Fruit fly (Drosophila melanogaster) whole organism, embryonic: ENCODE results near the gene AGO2.
A peak's percentile ranks its signal among the peaks of the same experiment; 100 is the strongest.

Source experiments
- Aef1 ChIP-seq: fragments of 200-800 bp; sonication (Bioruptor generic); IDR thresholded peaks from 3 replicates; pipeline ENCODE4 v1.3.6; 2022; ENCODE audit warnings: missing biosample characterization, missing genetic modification characterization
- Antp ChIP-seq: fragments of 200-800 bp; sonication (Bioruptor generic); optimal IDR thresholded peaks from 3 replicates; lab custom pipeline; 2016; ENCODE audit warnings: missing biosample characterization, missing genetic modification characterization
- Atf3 ChIP-seq: fragments of 200-800 bp; sonication (Bioruptor generic); optimal IDR thresholded peaks from 3 replicates; lab custom pipeline; 2016; ENCODE audit warnings: missing biosample characterization, missing genetic modification characterization
- Atf6 ChIP-seq: fragments of 200-800 bp; sonication (Bioruptor generic); IDR thresholded peaks from 2 replicates; pipeline ENCODE4 v1.3.6; 2022; ENCODE audit warnings: missing biosample characterization, missing genetic modification characterization
- Awh ChIP-seq: fragments of 200-800 bp; sonication (Bioruptor generic); IDR thresholded peaks from 2 replicates; pipeline ENCODE4, ENCODE4 v1.3.6; 2022; ENCODE audit warnings: missing biosample characterization, missing genetic modification characterization
- B-H2 ChIP-seq: fragments of 200-800 bp; sonication (Bioruptor generic); optimal IDR thresholded peaks from 2 replicates; lab custom pipeline; 2018; ENCODE audit warnings: missing biosample characterization, mild to moderate bottlenecking, missing genetic modification characterization
- Blimp-1 ChIP-seq: fragments of 200-800 bp; sonication (Bioruptor generic); optimal IDR thresholded peaks from 3 replicates; lab custom pipeline; 2018; ENCODE audit warnings: missing biosample characterization, missing genetic modification characterization, mild to moderate bottlenecking, moderate library complexity, missing genetic modification reagents
- CG10543 ChIP-seq: fragments of 200-800 bp; sonication (Bioruptor generic); optimal IDR thresholded peaks from 3 replicates; lab custom pipeline; 2017; ENCODE audit warnings: missing biosample characterization, mild to moderate bottlenecking, missing genetic modification characterization, moderate library complexity
- CG12299 ChIP-seq: fragments of 200-800 bp; sonication (Bioruptor generic); optimal IDR thresholded peaks from 2 replicates; lab custom pipeline; 2018; ENCODE audit warnings: missing biosample characterization, mild to moderate bottlenecking, missing genetic modification characterization
- CG1233 ChIP-seq: fragments of 200-800 bp; sonication (Bioruptor generic); optimal IDR thresholded peaks from 4 replicates; lab custom pipeline; 2018; ENCODE audit warnings: missing biosample characterization, mild to moderate bottlenecking, missing genetic modification characterization
- CG14014 ChIP-seq: fragments of 200-800 bp; sonication (Bioruptor generic); IDR thresholded peaks from 2 replicates; pipeline ENCODE4 v1.3.6; 2022; ENCODE audit warnings: missing biosample characterization, missing genetic modification characterization
- CG14710 ChIP-seq: fragments of 200-800 bp; sonication (Bioruptor generic); optimal IDR thresholded peaks from 3 replicates; lab custom pipeline; 2019; ENCODE audit warnings: missing biosample characterization, mild to moderate bottlenecking, missing genetic modification characterization, moderate library complexity
- CG15269 ChIP-seq: fragments of 200-800 bp; sonication (Bioruptor generic); optimal IDR thresholded peaks from 2 replicates; lab custom pipeline; 2018; ENCODE audit warnings: missing biosample characterization, mild to moderate bottlenecking, missing genetic modification characterization, moderate library complexity
- CG16813 ChIP-seq: fragments of 200-800 bp; sonication (Bioruptor generic); IDR thresholded peaks from 3 replicates; pipeline ENCODE4 v1.3.6; 2022; ENCODE audit warnings: missing biosample characterization, missing genetic modification characterization; ENCODE audit not compliant: partially characterized antibody
- CG17385 ChIP-seq: fragments of 200-800 bp; sonication (Bioruptor generic); optimal IDR thresholded peaks from 3 replicates; lab custom pipeline; 2018; ENCODE audit warnings: missing biosample characterization, mild to moderate bottlenecking, missing genetic modification characterization
- CG17912 ChIP-seq: fragments of 200-800 bp; sonication (Bioruptor generic); optimal IDR thresholded peaks from 2 replicates; lab custom pipeline; 2018; ENCODE audit warnings: missing biosample characterization, mild to moderate bottlenecking, missing genetic modification characterization
- CG3995 ChIP-seq: fragments of 200-800 bp; sonication (Bioruptor generic); optimal IDR thresholded peaks from 3 replicates; lab custom pipeline; 2016; ENCODE audit warnings: missing biosample characterization, missing genetic modification characterization
- CG4730 ChIP-seq: fragments of 200-800 bp; sonication (Bioruptor generic); IDR thresholded peaks from 2 replicates; pipeline ENCODE4 v1.3.6; 2022; ENCODE audit warnings: missing biosample characterization, missing genetic modification characterization
- CG4820 ChIP-seq: fragments of 200-800 bp; sonication (Bioruptor generic); optimal IDR thresholded peaks from 3 replicates; lab custom pipeline; 2016; ENCODE audit warnings: missing biosample characterization, missing genetic modification characterization
- CG7839 ChIP-seq: fragments of 200-800 bp; sonication (Bioruptor generic); optimal IDR thresholded peaks from 3 replicates; lab custom pipeline; 2018; ENCODE audit warnings: missing biosample characterization, mild to moderate bottlenecking, missing genetic modification characterization, moderate library complexity
- CG8765 ChIP-seq: fragments of 200-800 bp; sonication (Bioruptor generic); IDR thresholded peaks from 2 replicates; pipeline ENCODE4 v1.3.6; 2022; ENCODE audit warnings: missing biosample characterization, missing genetic modification characterization
- CHES-1-like ChIP-seq: fragments of 200-800 bp; sonication (Bioruptor generic); optimal IDR thresholded peaks from 2 replicates; lab custom pipeline; 2016; ENCODE audit warnings: missing biosample characterization, missing genetic modification characterization
- Dek ChIP-seq: fragments of 200-800 bp; sonication (Bioruptor generic); optimal IDR thresholded peaks from 3 replicates; lab custom pipeline; 2019; ENCODE audit warnings: missing biosample characterization, mild to moderate bottlenecking, missing genetic modification characterization, moderate library complexity
- Dll ChIP-seq: fragments of 200-800 bp; sonication (Bioruptor generic); IDR thresholded peaks from 4 replicates; pipeline ENCODE4 v1.3.6; 2022; ENCODE audit warnings: missing biosample characterization, missing genetic modification characterization; ENCODE audit not compliant: partially characterized antibody
- Drgx ChIP-seq: fragments of 200-800 bp; sonication (Bioruptor generic); IDR thresholded peaks from 2 replicates; pipeline ENCODE4 v1.3.6; 2022; ENCODE audit warnings: missing biosample characterization, missing genetic modification characterization
- Fer3 ChIP-seq: fragments of 200-800 bp; sonication (Bioruptor generic); optimal IDR thresholded peaks from 2 replicates; lab custom pipeline; 2018; ENCODE audit warnings: missing biosample characterization, mild to moderate bottlenecking, missing genetic modification characterization, moderate library complexity
- Myb ChIP-seq: fragments of 200-800 bp; sonication (Bioruptor generic); optimal IDR thresholded peaks from 2 replicates; lab custom pipeline; 2016; ENCODE audit warnings: missing biosample characterization, missing genetic modification characterization
- Rfx ChIP-seq: fragments of 200-800 bp; sonication (Bioruptor generic); IDR thresholded peaks from 2 replicates; pipeline ENCODE4 v1.3.6; 2022; ENCODE audit warnings: missing biosample characterization, missing genetic modification characterization
- Rx ChIP-seq: fragments of 200-800 bp; sonication (Bioruptor generic); IDR thresholded peaks from 2 replicates; pipeline ENCODE4 v1.3.6; 2022; ENCODE audit warnings: missing biosample characterization, missing genetic modification characterization
- al ChIP-seq: fragments of 200-800 bp; sonication (Bioruptor generic); IDR thresholded peaks from 2 replicates; pipeline ENCODE4 v1.3.6; 2022; ENCODE audit warnings: missing biosample characterization, missing genetic modification characterization
- ase ChIP-seq: fragments of 200-800 bp; sonication (Bioruptor generic); IDR thresholded peaks from 3 replicates; pipeline ENCODE4 v1.3.6; 2022; ENCODE audit warnings: missing biosample characterization, missing genetic modification characterization
- chinmo ChIP-seq: fragments of 200-800 bp; sonication (Bioruptor generic); IDR thresholded peaks from 4 replicates; pipeline ENCODE4 v1.3.6; 2022; ENCODE audit warnings: missing biosample characterization, missing genetic modification characterization; ENCODE audit not compliant: partially characterized antibody
- emc ChIP-seq: fragments of 200-800 bp; sonication (Bioruptor generic); optimal IDR thresholded peaks from 2 replicates; lab custom pipeline; 2016; ENCODE audit warnings: missing biosample characterization, missing genetic modification characterization
- fd3F ChIP-seq: fragments of 200-800 bp; sonication (Bioruptor generic); optimal IDR thresholded peaks from 2 replicates; lab custom pipeline; 2018; ENCODE audit warnings: missing biosample characterization, mild to moderate bottlenecking, missing genetic modification characterization, moderate library complexity
- fd96Cb ChIP-seq: fragments of 200-800 bp; sonication (Bioruptor generic); optimal IDR thresholded peaks from 2 replicates; lab custom pipeline; 2018; ENCODE audit warnings: missing biosample characterization, mild to moderate bottlenecking, missing genetic modification characterization, moderate library complexity
- ken ChIP-seq: fragments of 200-800 bp; sonication (Bioruptor generic); IDR thresholded peaks from 3 replicates; pipeline ENCODE4 v1.3.6; 2022; ENCODE audit warnings: missing biosample characterization, missing genetic modification characterization
- mirr ChIP-seq: fragments of 200-800 bp; sonication (Bioruptor generic); optimal IDR thresholded peaks from 3 replicates; lab custom pipeline; 2018; ENCODE audit warnings: missing biosample characterization, mild to moderate bottlenecking, missing genetic modification characterization
- nerfin-1 ChIP-seq: fragments of 200-800 bp; sonication (Bioruptor generic); optimal IDR thresholded peaks from 3 replicates; lab custom pipeline; 2019; ENCODE audit warnings: missing biosample characterization, mild to moderate bottlenecking, missing genetic modification characterization, moderate library complexity
- onecut ChIP-seq: fragments of 200-800 bp; sonication (Bioruptor generic); IDR thresholded peaks from 2 replicates; pipeline ENCODE4 v1.3.6; 2022; ENCODE audit warnings: missing biosample characterization, missing genetic modification characterization
- pho ChIP-seq: fragments of 200-800 bp; sonication (Bioruptor generic); optimal IDR thresholded peaks from 2 replicates; lab custom pipeline; 2016; ENCODE audit warnings: missing biosample characterization, missing genetic modification characterization
- phol ChIP-seq: fragments of 200-800 bp; sonication (Bioruptor generic); optimal IDR thresholded peaks from 3 replicates; lab custom pipeline; 2018; ENCODE audit warnings: missing biosample characterization, mild to moderate bottlenecking, missing genetic modification characterization, moderate library complexity
- salm ChIP-seq: fragments of 200-800 bp; sonication (Bioruptor generic); optimal IDR thresholded peaks from 2 replicates; lab custom pipeline; 2018; ENCODE audit warnings: missing biosample characterization, mild to moderate bottlenecking, missing genetic modification characterization
- sob ChIP-seq: fragments of 200-800 bp; sonication (Bioruptor generic); IDR thresholded peaks from 2 replicates; pipeline ENCODE4 v1.3.6; 2022; ENCODE audit warnings: missing biosample characterization, missing genetic modification characterization
- stc ChIP-seq: fragments of 200-800 bp; sonication (Bioruptor generic); IDR thresholded peaks from 2 replicates; pipeline ENCODE4 v1.3.6; 2022; ENCODE audit warnings: missing biosample characterization, missing genetic modification characterization
- tll ChIP-seq, 2 experiments: fragments of 200-800 bp in 1 of 2; fragments of >200 bp in 1 of 2; sonication (Bioruptor generic) in 1 of 2; optimal IDR thresholded peaks; 2 replicates each; lab custom pipeline; 2017 to 2019; ENCODE audit warnings: missing biosample characterization in 2 of 2, missing genetic modification characterization in 2 of 2, mild to moderate bottlenecking in 1 of 2, moderate library complexity in 1 of 2
- unc-4 ChIP-seq: fragments of 200-800 bp; sonication (Bioruptor generic); IDR thresholded peaks from 2 replicates; pipeline ENCODE4 v1.3.6; 2022; ENCODE audit warnings: missing biosample characterization, missing genetic modification characterization; ENCODE audit not compliant: partially characterized antibody
- unpg ChIP-seq: fragments of 200-800 bp; sonication (Bioruptor generic); optimal IDR thresholded peaks from 3 replicates; lab custom pipeline; 2018; ENCODE audit warnings: missing biosample characterization, mild to moderate bottlenecking, missing genetic modification characterization, moderate library complexity

AGO2 gene

dm6 chr3L:15563058-15563850, 9.3 kb downstream of the AGO2 start, which contains the start of the genes CG7739 and SCCRO (continued):
- TF ChIP-seq unc-4 (GFP tag; lab: Robert Waterston, UW) (peak; percentile 59), Atf3 (GFP tag; lab: Kevin White, UChicago) (no peak), Drgx (GFP tag; lab: Robert Waterston, UW) (peak; percentile 68), pho (GFP tag; lab: Kevin White, UChicago) (peak; percentile 25), chinmo (0 out of 4 replicates have a peak, but pooled peaks have one; percentile 46), Dll (GFP tag; lab: Robert Waterston, UW) (peak; percentile 59; the same call in 2 of the 4 replicates), Antp (GFP tag; lab: Kevin White, UChicago) (peak; percentile 26), Awh (peak; percentile 46; the same call in 1 of the 2 replicates), sob (peak; percentile 70), CHES-1-like (GFP tag; lab: Kevin White, UChicago) (peak; percentile 46), CG3995 (peak; percentile 93), Rx (GFP tag; lab: Robert Waterston, UW) (peak; percentile 52; the same call in 1 of the 2 replicates), CG10543 (GFP tag; lab: Kevin White, UChicago) (peak; percentile 50), fd3F (peak; percentile 59), ase (GFP tag; lab: Robert Waterston, UW) (peak; percentile 28; the same call in 1 of the 3 replicates), CG7839 (tag; lab: Kevin White, UChicago) (peak; percentile 75), B-H2 (GFP tag; lab: Kevin White, UChicago) (peak; percentile 49), nerfin-1 (tag; lab: Kevin White, UChicago) (peak; percentile 5), salm (tag; lab: Kevin White, UChicago) (no peak), onecut (GFP tag; lab: Robert Waterston, UW) (no peak), CG1233 (GFP tag; lab: Kevin White, UChicago) (peak; percentile 24), CG14710 (tag; lab: Kevin White, UChicago) (peak; percentile 74), Aef1 (peak; percentile 66), CG14014 (peak; percentile 76; the same call in 1 of the 2 replicates), mirr (GFP tag; lab: Kevin White, UChicago) (no peak), CG17912 (GFP tag; lab: Kevin White, UChicago) (peak; percentile 28), Fer3 (tag; lab: Kevin White, UChicago) (peak; percentile 77), Myb (GFP tag; lab: Kevin White, UChicago) (no peak), fd96Cb (tag; lab: Kevin White, UChicago) (peak; percentile 33), emc (GFP tag; lab: Kevin White, UChicago) (no peak), CG8765 (GFP tag; lab: Robert Waterston, UW) (peak; percentile 53; the same call in 1 of the 2 replicates), CG15269 (tag; lab: Kevin White, UChicago) (peak; percentile 76), CG4820 (GFP tag; lab: Kevin White, UChicago) (peak; percentile 5), CG12299 (tag; lab: Kevin White, UChicago) (peak; percentile 22), Blimp-1 (GFP tag; lab: Kevin White, UChicago) (no peak), unpg (GFP tag; lab: Kevin White, UChicago) (peak; percentile 61), Atf6 (GFP tag; lab: Robert Waterston, UW) (peak; percentile 60; the same call in 1 of the 2 replicates), CG4730 (GFP tag; lab: Robert Waterston, UW) (peak; percentile 56; the same call in 1 of the 2 replicates), Rfx (GFP tag; lab: Robert Waterston, UW) (peak; percentile 77), phol (tag; lab: Kevin White, UChicago) (peak; percentile 70), CG16813 (GFP tag; lab: Robert Waterston, UW) (peak; percentile 47; the same call in 2 of the 3 replicates), al (GFP tag; lab: Robert Waterston, UW) (peak; percentile 50; the same call in 1 of the 2 replicates), ken (0 out of 3 replicates have a peak, but pooled peaks have one; percentile 52), Dek (peak; percentile 78), stc (GFP tag; lab: Robert Waterston, UW) (peak; percentile 54; the same call in 1 of the 2 replicates), CG17385 (GFP tag; lab: Kevin White, UChicago) (peak; percentile 42), tll (GFP tag; optimal IDR thresholded peaks at IDR 0.05; lab: Kevin White, UChicago) (peak in 1 of 2 experiments; percentile 23)
